Fruit fly (Drosophila melanogaster): ENCODE data around the gene Sfp26Ad.

DNA sequence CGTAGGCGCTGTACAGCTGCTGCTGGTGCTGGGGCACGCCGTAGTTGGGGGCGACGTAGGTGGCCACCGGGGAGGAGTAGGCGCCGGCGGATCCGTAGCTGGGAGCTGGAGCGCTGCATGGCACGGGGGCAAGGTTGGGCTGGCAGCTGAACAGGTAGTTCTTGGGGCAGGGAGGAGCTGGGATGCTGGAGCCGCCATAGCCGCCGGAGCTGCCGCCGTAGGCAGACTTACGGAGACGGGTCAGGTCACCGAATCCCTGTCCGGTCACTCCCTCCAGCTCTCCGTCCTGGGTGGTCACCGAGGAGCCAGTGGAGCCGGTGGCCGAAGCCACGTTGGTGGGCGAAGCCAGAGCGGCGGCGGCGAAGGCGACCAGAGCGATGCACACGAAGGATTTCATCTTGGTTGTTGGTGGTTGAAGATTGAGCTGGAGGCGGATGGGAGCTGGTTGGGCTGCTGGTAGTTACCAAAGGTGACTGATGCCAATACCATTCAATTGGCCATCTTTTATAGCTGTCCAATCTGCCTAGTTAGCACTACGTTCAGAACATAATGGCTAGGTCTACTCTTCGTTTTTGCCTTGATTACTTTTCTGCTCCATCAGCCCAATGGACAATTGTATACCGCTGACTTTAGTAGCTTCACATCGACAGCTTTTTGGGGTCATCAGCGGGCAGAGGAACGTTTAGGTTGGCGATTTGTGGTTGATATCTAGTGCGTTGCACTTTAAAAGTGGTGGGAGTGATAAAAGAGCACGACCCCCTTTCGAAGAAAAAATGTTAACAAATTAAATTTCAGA is 17.0 kb upstream of the Sfp26Ad start, which contains the start of gene Vm26Aa:
- TF ChIP-seq Mnt (GFP tag; optimal IDR thresholded peaks at IDR 0.05) (no peak), cnc (optimal IDR thresholded peaks at IDR 0.05) (no peak), CG11617 (GFP tag; optimal IDR thresholded peaks at IDR 0.05) (no peak), kay (GFP tag; ENCODE audit: borderline replicate concordance) (no peak), pad (GFP tag; optimal IDR thresholded peaks at IDR 0.05) (no peak), Clk (GFP tag; optimal IDR thresholded peaks at IDR 0.05) (no peak), CG1620 (GFP tag; optimal IDR thresholded peaks at IDR 0.05) (no peak)
